Fruit fly (Drosophila melanogaster) whole organism, embryonic: ENCODE data around the gene RabX4.

ENCODE experiments used
- Ada2b ChIP-seq: fragments of 200-800 bp; sonication (Bioruptor generic); IDR thresholded peaks from 2 replicates; pipeline ENCODE4 v1.3.6; 2022; ENCODE audit warnings: missing biosample characterization, missing genetic modification characterization
- Aef1 ChIP-seq: fragments of 200-800 bp; sonication (Bioruptor generic); IDR thresholded peaks from 3 replicates; pipeline ENCODE4 v1.3.6; 2022; ENCODE audit warnings: missing biosample characterization, missing genetic modification characterization
- B-H1 ChIP-seq: fragments of 200-800 bp; sonication (Bioruptor generic); IDR thresholded peaks from 3 replicates; pipeline ENCODE4 v1.3.6; 2022; ENCODE audit warnings: missing biosample characterization, missing genetic modification characterization
- CG10565 ChIP-seq: fragments of 200-800 bp; sonication (Bioruptor generic); optimal IDR thresholded peaks from 3 replicates; lab custom pipeline; 2016; ENCODE audit warnings: missing biosample characterization, mild to moderate bottlenecking, missing genetic modification characterization
- CG11093 ChIP-seq: fragments of 200-800 bp; sonication (Bioruptor generic); IDR thresholded peaks from 3 replicates; pipeline ENCODE4 v1.3.6; 2022; ENCODE audit warnings: missing biosample characterization, missing genetic modification characterization
- CG11247 ChIP-seq: fragments of 200-800 bp; sonication (Bioruptor generic); IDR thresholded peaks from 2 replicates; pipeline ENCODE4 v1.3.6; 2022; ENCODE audit warnings: missing biosample characterization, missing genetic modification characterization
- CG11560 ChIP-seq: fragments of 200-800 bp; sonication (Bioruptor generic); IDR thresholded peaks from 3 replicates; pipeline ENCODE4 v1.3.6; 2022; ENCODE audit warnings: missing biosample characterization, missing genetic modification characterization
- CG12299 ChIP-seq: fragments of 200-800 bp; sonication (Bioruptor generic); optimal IDR thresholded peaks from 2 replicates; lab custom pipeline; 2018; ENCODE audit warnings: missing biosample characterization, mild to moderate bottlenecking, missing genetic modification characterization
- CG12391 ChIP-seq: fragments of 200-800 bp; sonication (Bioruptor generic); optimal IDR thresholded peaks from 3 replicates; lab custom pipeline; 2018; ENCODE audit warnings: missing biosample characterization, mild to moderate bottlenecking, missing genetic modification characterization, moderate library complexity
- CG12769 ChIP-seq: fragments of 200-800 bp; sonication (Bioruptor generic); optimal IDR thresholded peaks from 2 replicates; lab custom pipeline; 2019; ENCODE audit warnings: missing biosample characterization, mild to moderate bottlenecking, missing genetic modification characterization, moderate library complexity
- CG15601 ChIP-seq: fragments of 200-800 bp; sonication (Bioruptor generic); optimal IDR thresholded peaks from 3 replicates; lab custom pipeline; 2019; ENCODE audit warnings: missing biosample characterization, mild to moderate bottlenecking, missing genetic modification characterization, moderate library complexity
- CG1647 ChIP-seq: fragments of 200-800 bp; sonication (Bioruptor generic); optimal IDR thresholded peaks from 3 replicates; lab custom pipeline; 2016; ENCODE audit warnings: missing biosample characterization, missing genetic modification characterization
- CG16813 ChIP-seq: fragments of 200-800 bp; sonication (Bioruptor generic); IDR thresholded peaks from 3 replicates; pipeline ENCODE4 v1.3.6; 2022; ENCODE audit warnings: missing biosample characterization, missing genetic modification characterization; ENCODE audit not compliant: partially characterized antibody
- CG34422 ChIP-seq: fragments of 200-800 bp; sonication (Bioruptor generic); IDR thresholded peaks from 3 replicates; pipeline ENCODE4 v1.3.6; 2022; ENCODE audit warnings: missing biosample characterization, missing genetic modification characterization
- CG4617 ChIP-seq: fragments of 200-800 bp; sonication (Bioruptor generic); optimal IDR thresholded peaks from 3 replicates; lab custom pipeline; 2016; ENCODE audit warnings: missing biosample characterization, missing genetic modification characterization, borderline replicate concordance
- CG6254 ChIP-seq: fragments of 200-800 bp; sonication (Bioruptor generic); optimal IDR thresholded peaks from 3 replicates; lab custom pipeline; 2017; ENCODE audit warnings: mild to moderate bottlenecking, missing biosample characterization, missing genetic modification reagents, missing genetic modification characterization
- CG7357 ChIP-seq: fragments of 200-800 bp; sonication (Bioruptor generic); IDR thresholded peaks from 3 replicates; pipeline ENCODE4 v1.3.6; 2022; ENCODE audit warnings: missing biosample characterization, missing genetic modification characterization
- CG7928 ChIP-seq: fragments of 200-800 bp; sonication (Bioruptor generic); optimal IDR thresholded peaks from 2 replicates; lab custom pipeline; 2017; ENCODE audit warnings: missing biosample characterization, mild to moderate bottlenecking, missing genetic modification characterization
- CG8290 ChIP-seq, 3 experiments: fragments of 200-800 bp; sonication (Bioruptor generic); optimal IDR thresholded peaks; 2 replicates each; lab custom pipeline; 2016 to 2019; ENCODE audit warnings: missing biosample characterization in 3 of 3, missing genetic modification characterization in 3 of 3, mild to moderate bottlenecking in 2 of 3, moderate library complexity in 1 of 3
- CG8924 ChIP-seq: fragments of 200-800 bp; optimal IDR thresholded peaks from 3 replicates; lab custom pipeline; 2019; ENCODE audit warnings: missing biosample characterization, mild to moderate bottlenecking, missing genetic modification characterization, moderate library complexity
- HLH4C ChIP-seq: fragments of 200-800 bp; sonication (Bioruptor generic); IDR thresholded peaks from 3 replicates; pipeline ENCODE4 v1.3.6; 2022; ENCODE audit warnings: missing biosample characterization, missing genetic modification characterization; ENCODE audit not compliant: partially characterized antibody
- Hr3 ChIP-seq: fragments of 200-800 bp; sonication (Bioruptor generic); optimal IDR thresholded peaks from 3 replicates; lab custom pipeline; 2016; ENCODE audit warnings: missing biosample characterization, missing genetic modification characterization
- Mad ChIP-seq: fragments of 200-800 bp; sonication (Bioruptor generic); optimal IDR thresholded peaks from 2 replicates; lab custom pipeline; 2016; ENCODE audit warnings: missing biosample characterization, missing genetic modification characterization
- Myb ChIP-seq: fragments of 200-800 bp; sonication (Bioruptor generic); optimal IDR thresholded peaks from 2 replicates; lab custom pipeline; 2016; ENCODE audit warnings: missing biosample characterization, missing genetic modification characterization
- Nf-YB ChIP-seq: fragments of 200-800 bp; sonication (Bioruptor generic); optimal IDR thresholded peaks from 3 replicates; lab custom pipeline; 2019; ENCODE audit warnings: missing biosample characterization, mild to moderate bottlenecking, missing genetic modification characterization, moderate library complexity
- NfI ChIP-seq: fragments of 200-800 bp; sonication (Bioruptor generic); optimal IDR thresholded peaks from 3 replicates; lab custom pipeline; 2018; ENCODE audit warnings: missing biosample characterization, mild to moderate bottlenecking, missing genetic modification characterization, moderate library complexity
- Sox100B ChIP-seq: fragments of 200-800 bp; sonication (Bioruptor generic); optimal IDR thresholded peaks from 3 replicates; lab custom pipeline; 2018; ENCODE audit warnings: missing biosample characterization, mild to moderate bottlenecking, missing genetic modification characterization
- Stat92E ChIP-seq, 3 experiments: fragments of >200 bp in 2 of 3; fragments of 200-800 bp in 1 of 3; sonication (Bioruptor generic) in 1 of 3; optimal IDR thresholded peaks; 2 replicates each; lab custom pipeline; 2017 to 2019; ENCODE audit warnings: missing biosample characterization in 3 of 3, missing genetic modification characterization in 3 of 3, mild to moderate bottlenecking in 1 of 3, moderate library complexity in 1 of 3
- TFAM ChIP-seq: fragments of 200-800 bp; sonication (Bioruptor generic); optimal IDR thresholded peaks from 2 replicates; lab custom pipeline; 2017; ENCODE audit warnings: missing biosample characterization, missing genetic modification characterization, inconsistent platforms
- aop ChIP-seq: fragments of 200-800 bp; sonication (Bioruptor generic); IDR thresholded peaks from 2 replicates; pipeline ENCODE4 v1.3.6; 2022; ENCODE audit warnings: missing biosample characterization, missing genetic modification characterization
- ato ChIP-seq: fragments of 200-800 bp; sonication (Bioruptor generic); IDR thresholded peaks from 2 replicates; pipeline ENCODE4 v1.3.6; 2022; ENCODE audit warnings: missing biosample characterization, missing genetic modification characterization; ENCODE audit not compliant: partially characterized antibody
- bab2 ChIP-seq: fragments of 200-800 bp; sonication (Bioruptor generic); optimal IDR thresholded peaks from 2 replicates; lab custom pipeline; 2016; ENCODE audit warnings: missing biosample characterization, missing genetic modification characterization
- cas ChIP-seq: fragments of 200-800 bp; sonication (Bioruptor generic); IDR thresholded peaks from 2 replicates; pipeline ENCODE4 v1.3.6; 2022; ENCODE audit warnings: missing biosample characterization, missing genetic modification characterization
- cg ChIP-seq: fragments of 200-800 bp; sonication (Bioruptor generic); optimal IDR thresholded peaks from 3 replicates; lab custom pipeline; 2019; ENCODE audit warnings: missing biosample characterization, mild to moderate bottlenecking, missing genetic modification characterization, moderate library complexity
- dan ChIP-seq: fragments of 200-800 bp; sonication (Bioruptor generic); IDR thresholded peaks from 2 replicates; pipeline ENCODE4 v1.3.6; 2022; ENCODE audit warnings: missing biosample characterization, missing genetic modification characterization
- dmrt11E ChIP-seq: fragments of 200-800 bp; sonication (Bioruptor generic); optimal IDR thresholded peaks from 3 replicates; lab custom pipeline; 2018; ENCODE audit warnings: missing biosample characterization, mild to moderate bottlenecking, missing genetic modification characterization, moderate library complexity
- fd96Cb ChIP-seq: fragments of 200-800 bp; sonication (Bioruptor generic); optimal IDR thresholded peaks from 2 replicates; lab custom pipeline; 2018; ENCODE audit warnings: missing biosample characterization, mild to moderate bottlenecking, missing genetic modification characterization, moderate library complexity
- grn ChIP-seq: fragments of 200-800 bp; sonication (Bioruptor generic); optimal IDR thresholded peaks from 3 replicates; lab custom pipeline; 2017; ENCODE audit warnings: missing biosample characterization, missing genetic modification characterization
- ham ChIP-seq: fragments of 200-800 bp; sonication (Bioruptor generic); IDR thresholded peaks from 2 replicates; pipeline ENCODE4 v1.3.6; 2022; ENCODE audit warnings: missing biosample characterization, missing genetic modification characterization
- hth ChIP-seq: fragments of >200 bp; optimal IDR thresholded peaks from 2 replicates; lab custom pipeline; 2017; ENCODE audit warnings: inconsistent platforms
- ind ChIP-seq: fragments of 200-800 bp; sonication (Bioruptor generic); optimal IDR thresholded peaks from 3 replicates; lab custom pipeline; 2016; ENCODE audit warnings: missing biosample characterization, missing genetic modification characterization
- kay ChIP-seq: fragments of 200-800 bp; sonication (Bioruptor generic); optimal IDR thresholded peaks from 2 replicates; lab custom pipeline; 2016; ENCODE audit warnings: missing biosample characterization, missing genetic modification characterization
- lbe ChIP-seq: fragments of 200-800 bp; sonication (Bioruptor generic); optimal IDR thresholded peaks from 2 replicates; lab custom pipeline; 2016; ENCODE audit warnings: missing biosample characterization, mild to moderate bottlenecking, missing genetic modification characterization
- p53 ChIP-seq: fragments of 200-800 bp; sonication (Bioruptor generic); optimal IDR thresholded peaks from 2 replicates; lab custom pipeline; 2016; ENCODE audit warnings: missing biosample characterization, missing genetic modification characterization
- scrt ChIP-seq: fragments of 200-800 bp; sonication (Bioruptor generic); optimal IDR thresholded peaks from 2 replicates; lab custom pipeline; 2018; ENCODE audit warnings: missing biosample characterization, mild to moderate bottlenecking, missing genetic modification characterization, moderate library complexity
- sim ChIP-seq: fragments of 200-800 bp; sonication (Bioruptor generic); IDR thresholded peaks from 2 replicates; pipeline ENCODE4 v1.3.6; 2022; ENCODE audit warnings: missing biosample characterization, missing genetic modification characterization
- trh ChIP-seq: fragments of 200-800 bp; sonication (Bioruptor generic); optimal IDR thresholded peaks from 2 replicates; lab custom pipeline; 2016; ENCODE audit warnings: missing biosample characterization, missing genetic modification characterization
- unc-4 ChIP-seq: fragments of 200-800 bp; sonication (Bioruptor generic); IDR thresholded peaks from 2 replicates; pipeline ENCODE4 v1.3.6; 2022; ENCODE audit warnings: missing biosample characterization, missing genetic modification characterization; ENCODE audit not compliant: partially characterized antibody
- vnd ChIP-seq: fragments of 200-800 bp; sonication (Bioruptor generic); IDR thresholded peaks from 3 replicates; pipeline ENCODE4 v1.3.6; 2022; ENCODE audit warnings: missing biosample characterization, missing genetic modification characterization; ENCODE audit not compliant: partially characterized antibody
- vvl ChIP-seq: fragments of 200-800 bp; sonication (Bioruptor generic); IDR thresholded peaks from 2 replicates; pipeline ENCODE4 v1.3.6; 2022; ENCODE audit warnings: missing biosample characterization, missing genetic modification characterization

The RabX4 gene

DNA sequence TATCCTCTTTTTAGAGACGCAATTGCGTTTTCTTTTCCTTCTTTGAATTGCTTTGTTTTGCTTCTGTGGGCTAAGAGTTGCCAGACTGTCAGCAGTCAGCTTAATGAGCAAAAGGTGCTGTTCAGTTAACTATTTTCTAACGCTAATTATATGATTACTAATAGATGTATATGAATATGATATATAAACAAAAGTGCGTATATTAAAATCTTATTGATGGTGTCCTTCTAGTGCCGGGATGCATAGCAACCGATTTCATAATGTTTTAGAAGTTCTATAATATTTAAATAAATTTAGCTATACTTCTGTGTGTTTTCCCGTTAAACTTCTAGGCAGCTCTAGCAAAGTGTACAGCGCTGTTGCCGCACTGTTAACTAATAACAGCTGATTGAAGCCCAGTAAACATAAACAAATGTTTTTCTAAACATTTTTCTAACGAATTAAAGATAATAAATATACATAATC lies 1.7 kb upstream of the RabX4 start, which contains the start of the genes Kaz and CG43273 (continued):
- TF ChIP-seq cas (GFP tag; lab: Robert Waterston, UW) (no peak), CG12391 (tag; lab: Kevin White, UChicago) (peak; percentile 81), ind (GFP tag; lab: Kevin White, UChicago) (peak; percentile 56), Sox100B (GFP tag; lab: Kevin White, UChicago) (no peak), Mad (peak; percentile 36), unc-4 (GFP tag; lab: Robert Waterston, UW) (no peak), Stat92E (GFP tag; optimal IDR thresholded peaks at IDR 0.05; lab: Kevin White, UChicago) (no peak), bab2 (GFP tag; lab: Kevin White, UChicago) (no peak), CG10565 (GFP tag; lab: Kevin White, UChicago) (no peak), B-H1 (GFP tag; lab: Robert Waterston, UW) (no peak), Myb (GFP tag; lab: Kevin White, UChicago) (no peak), kay (peak; percentile 26), cg (GFP tag; lab: Kevin White, UChicago) (no peak), TFAM (no peak), CG11560 (tag; lab: Robert Waterston, UW) (no peak), CG34422 (GFP tag; lab: Robert Waterston, UW) (0 out of 3 replicates have a peak, but pooled peaks have one; percentile 52), ato (GFP tag; lab: Robert Waterston, UW) (no peak), grn (GFP tag; lab: Kevin White, UChicago) (no peak), aop (GFP tag; lab: Robert Waterston, UW) (no peak), hth (lab: Kevin White, UChicago) (no peak), vvl (peak; percentile 69), p53 (GFP tag; lab: Kevin White, UChicago) (no peak), CG15601 (tag; lab: Kevin White, UChicago) (peak; percentile 43), CG7357 (GFP tag; lab: Robert Waterston, UW) (no peak), CG6254 (GFP tag; lab: Kevin White, UChicago) (peak; percentile 7), dan (GFP tag; lab: Robert Waterston, UW) (no peak), CG16813 (GFP tag; lab: Robert Waterston, UW) (no peak), dmrt11E (peak; percentile 40), Ada2b (GFP tag; lab: Robert Waterston, UW) (no peak), fd96Cb (tag; lab: Kevin White, UChicago) (peak; percentile 34), vnd (GFP tag; lab: Robert Waterston, UW) (no peak), CG11093 (no peak), ham (GFP tag; lab: Robert Waterston, UW) (no peak), CG12299 (tag; lab: Kevin White, UChicago) (peak; percentile 38), scrt (GFP tag; lab: Kevin White, UChicago) (peak; percentile 42), NfI (GFP tag; lab: Kevin White, UChicago) (peak; percentile 74), CG4617 (GFP tag; lab: Kevin White, UChicago) (peak; percentile 57), sim (GFP tag; lab: Robert Waterston, UW) (no peak), CG8290 (GFP tag; optimal IDR thresholded peaks at IDR 0.05; lab: Kevin White, UChicago) (peak; percentile 12), CG8290 (tag; optimal IDR thresholded peaks at IDR 0.05; lab: Kevin White, UChicago) (no peak), CG8924 (tag; lab: Kevin White, UChicago) (peak; percentile 74), lbe (GFP tag; lab: Kevin White, UChicago) (peak; percentile 32), CG11247 (GFP tag; lab: Robert Waterston, UW) (no peak), CG7928 (GFP tag; lab: Kevin White, UChicago) (no peak), Aef1 (GFP tag; lab: Robert Waterston, UW) (peak; percentile 12; the same call in 1 of the 3 replicates), Nf-YB (GFP tag; lab: Kevin White, UChicago) (no peak), CG1647 (GFP tag; lab: Kevin White, UChicago) (no peak), Hr3 (GFP tag; lab: Kevin White, UChicago) (peak; percentile 48), trh (no peak), CG12769 (tag; lab: Kevin White, UChicago) (no peak), HLH4C (GFP tag; lab: Robert Waterston, UW) (no peak)
